Worm (Caenorhabditis elegans): ENCODE data around the gene fbxb-55.

- no peak for TF ChIP-seq T22C8.4 (GFP tag; IDR thresholded peaks at IDR 0.05)
- no peak for TF ChIP-seq flt-1 (GFP tag; IDR thresholded peaks at IDR 0.05)
- TF ChIP-seq klf-2 (GFP tag; conservative IDR thresholded peaks at IDR 0.05): no peak
- TF ChIP-seq ref-1 (GFP tag; conservative IDR thresholded peaks at IDR 0.05): no peak
- TF ChIP-seq tab-1 (GFP tag; IDR thresholded peaks at IDR 0.05): no peak
- TF ChIP-seq cog-1 (tag; optimal IDR thresholded peaks at IDR 0.05): no peak
- TF ChIP-seq ztf-23 (GFP tag; IDR thresholded peaks at IDR 0.05): no peak
These were observed 17.0 kb upstream of the fbxb-55 start, which contains the start of gene wrt-5 for ce11 chrIV:4051539-4051938.

All from whole organism, midembryonic.